Worm (Caenorhabditis elegans): ENCODE results near the gene syx-3.

The syx-3 gene

ce11 chrX:5348529-5349148 lies at the start of gene syx-3:
TSS of gene syx-3 (plus strand) at chrX:5349098.
- no peak for TF ChIP-seq flt-1 (GFP tag; IDR thresholded peaks at IDR 0.05)
- TF ChIP-seq F13C5.2 (tag; optimal IDR thresholded peaks at IDR 0.05): no peak
- no peak for TF ChIP-seq hmbx-1 (tag; optimal IDR thresholded peaks at IDR 0.05)
- TF ChIP-seq hmg-4 (GFP tag; optimal IDR thresholded peaks at IDR 0.05): no peak
- no peak for TF ChIP-seq scrt-1 (GFP tag; IDR thresholded peaks at IDR 0.05)
- TF ChIP-seq ceh-13 (GFP tag; optimal IDR thresholded peaks at IDR 0.05): no peak
- no peak for TF ChIP-seq hnd-1 (tag; optimal IDR thresholded peaks at IDR 0.05)
- TF ChIP-seq ets-7 (tag; optimal IDR thresholded peaks at IDR 0.05): no peak
- no peak for TF ChIP-seq ceh-36 (tag; optimal IDR thresholded peaks at IDR 0.05)
- TF ChIP-seq aly-1 (tag; optimal IDR thresholded peaks at IDR 0.05): no peak
- no peak for TF ChIP-seq sea-1 (GFP tag; conservative IDR thresholded peaks at IDR 0.05)
- no peak for TF ChIP-seq B0310.2 (tag; optimal IDR thresholded peaks at IDR 0.05)
- TF ChIP-seq tbx-37 (GFP tag; conservative IDR thresholded peaks at IDR 0.05): no peak
- no peak for TF ChIP-seq ama-1 (optimal IDR thresholded peaks at IDR 0.05)
- no peak for TF ChIP-seq tra-4 (tag; optimal IDR thresholded peaks at IDR 0.05)
- TF ChIP-seq tbx-11 (GFP tag; IDR thresholded peaks at IDR 0.05): no peak
- TF ChIP-seq pes-1 (GFP tag; IDR thresholded peaks at IDR 0.05): no peak

DNA sequence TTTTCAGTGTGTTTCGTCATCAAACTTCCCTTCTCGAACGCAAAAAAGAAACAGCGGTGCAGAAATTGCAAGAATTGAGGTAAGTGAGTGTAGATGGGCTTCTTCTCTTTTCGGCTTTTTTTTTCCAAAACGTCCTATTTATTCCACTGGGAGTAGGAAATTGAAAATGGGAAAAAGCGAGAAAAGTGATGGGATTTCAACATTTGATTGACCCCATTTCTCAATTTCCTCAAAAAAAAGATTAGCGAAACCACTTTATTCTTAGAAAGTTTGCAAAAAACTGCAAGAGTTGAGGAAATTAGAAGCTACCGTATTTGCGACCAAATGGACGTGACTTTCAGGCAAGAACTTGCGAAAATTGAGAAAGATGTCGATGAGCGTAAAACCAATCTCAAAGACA lies 45.4 kb upstream of the syx-3 start, which contains the start of gene ags-3:
ags-3 (minus strand) TSS at position 101 of the 400 bp plus-strand sequence.
- TF ChIP-seq tbx-37 (GFP tag; conservative IDR thresholded peaks at IDR 0.05) (no peak), tbx-11 (GFP tag; IDR thresholded peaks at IDR 0.05) (no peak), ets-7 (tag; optimal IDR thresholded peaks at IDR 0.05) (no peak)

- TF ChIP-seq B0310.2 (tag; optimal IDR thresholded peaks at IDR 0.05) (no peak), flt-1 (GFP tag; IDR thresholded peaks at IDR 0.05) (no peak), tbx-37 (GFP tag; conservative IDR thresholded peaks at IDR 0.05) (no peak), ama-1 (optimal IDR thresholded peaks at IDR 0.05) (no peak), scrt-1 (GFP tag; IDR thresholded peaks at IDR 0.05) (no peak), ets-7 (tag; optimal IDR thresholded peaks at IDR 0.05) (no peak), hmbx-1 (tag; optimal IDR thresholded peaks at IDR 0.05) (no peak), sea-1 (GFP tag; conservative IDR thresholded peaks at IDR 0.05) (no peak), aly-1 (tag; optimal IDR thresholded peaks at IDR 0.05) (no peak)
These were observed 39.3 kb upstream of the syx-3 start for ce11 chrX:5309622-5310021.

DNA sequence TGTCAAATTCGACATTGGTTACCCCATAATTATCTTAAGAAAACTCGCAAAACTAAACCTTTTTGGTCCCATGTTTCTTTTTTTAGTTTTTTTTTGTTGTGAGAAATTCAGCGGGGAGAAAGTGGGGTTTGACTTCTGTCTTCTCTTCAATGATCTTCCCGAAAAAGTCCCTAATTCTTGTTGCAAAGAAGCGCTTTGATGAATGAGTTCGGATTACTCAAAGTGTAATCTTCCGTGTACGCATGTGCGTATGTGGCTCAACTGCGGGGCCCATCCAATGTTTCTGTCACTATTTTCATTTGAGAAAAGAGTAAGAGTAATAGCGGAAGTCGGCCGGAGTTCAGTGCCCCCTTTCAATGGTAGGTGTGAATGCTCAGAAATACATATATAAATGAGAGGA lies 37.7 kb upstream of the syx-3 start:
- TF ChIP-seq B0310.2 (tag; optimal IDR thresholded peaks at IDR 0.05) (no peak), ama-1 (optimal IDR thresholded peaks at IDR 0.05) (no peak), ceh-36 (tag; optimal IDR thresholded peaks at IDR 0.05) (no peak), flt-1 (GFP tag; IDR thresholded peaks at IDR 0.05) (no peak), hmg-4 (GFP tag; optimal IDR thresholded peaks at IDR 0.05) (no peak)

ce11 chrX:5319214-5319838 lies 29.6 kb upstream of the syx-3 start:
- peak; percentile 85 for TF ChIP-seq tbx-37 (GFP tag; conservative IDR thresholded peaks at IDR 0.05)
- peak; percentile 88 for TF ChIP-seq pes-1 (GFP tag; IDR thresholded peaks at IDR 0.05)
- peak; percentile 68 for TF ChIP-seq B0310.2 (tag; optimal IDR thresholded peaks at IDR 0.05)
- peak; percentile 78 for TF ChIP-seq ceh-13 (GFP tag; optimal IDR thresholded peaks at IDR 0.05)
- peak; percentile 88 for TF ChIP-seq flt-1 (GFP tag; IDR thresholded peaks at IDR 0.05)
- peak; percentile 80 for TF ChIP-seq ceh-36 (tag; optimal IDR thresholded peaks at IDR 0.05)
- peak; percentile 64 for TF ChIP-seq tra-4 (tag; optimal IDR thresholded peaks at IDR 0.05)
- peak; percentile 79 for TF ChIP-seq F13C5.2 (tag; optimal IDR thresholded peaks at IDR 0.05)
- peak; percentile 41 for TF ChIP-seq hmbx-1 (tag; optimal IDR thresholded peaks at IDR 0.05)
- peak; percentile 23 for TF ChIP-seq ets-7 (tag; optimal IDR thresholded peaks at IDR 0.05)
- TF ChIP-seq tbx-11 (GFP tag; IDR thresholded peaks at IDR 0.05): peak; percentile 83
- peak; percentile 72 for TF ChIP-seq aly-1 (tag; optimal IDR thresholded peaks at IDR 0.05)
- no peak for TF ChIP-seq hmg-4 (GFP tag; optimal IDR thresholded peaks at IDR 0.05)
- peak; percentile 65 for TF ChIP-seq hnd-1 (tag; optimal IDR thresholded peaks at IDR 0.05)
- no peak; the same call in none of the 2 replicates for TF ChIP-seq scrt-1 (GFP tag; IDR thresholded peaks at IDR 0.05)
- TF ChIP-seq ama-1 (optimal IDR thresholded peaks at IDR 0.05): no peak
- TF ChIP-seq sea-1 (GFP tag; conservative IDR thresholded peaks at IDR 0.05): no peak; the same call in 1 of the 2 replicates

DNA sequence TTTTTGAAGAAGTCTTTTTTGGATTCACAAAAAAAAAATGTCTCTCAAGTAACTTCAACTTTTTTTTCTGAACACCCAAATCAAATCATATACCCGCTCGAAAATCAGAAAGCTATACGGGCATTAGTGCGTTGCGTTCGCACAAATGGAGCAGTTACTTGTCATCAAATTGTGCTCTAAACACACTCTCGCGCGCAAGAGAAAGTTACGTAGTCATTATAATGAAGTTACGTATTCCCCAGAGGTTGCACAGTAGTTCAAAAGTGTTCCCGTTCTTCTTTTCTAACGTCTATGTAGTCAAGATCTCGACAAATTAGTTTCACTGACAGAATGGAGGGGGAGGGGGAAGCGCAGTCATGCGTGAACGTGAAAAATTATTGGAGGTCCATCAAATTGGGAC lies 27.3 kb upstream of the syx-3 start:
- TF ChIP-seq tbx-11 (GFP tag; IDR thresholded peaks at IDR 0.05): no peak
- TF ChIP-seq hmbx-1 (tag; optimal IDR thresholded peaks at IDR 0.05): no peak
- no peak for TF ChIP-seq hnd-1 (tag; optimal IDR thresholded peaks at IDR 0.05)
- no peak for TF ChIP-seq tra-4 (tag; optimal IDR thresholded peaks at IDR 0.05)

DNA sequence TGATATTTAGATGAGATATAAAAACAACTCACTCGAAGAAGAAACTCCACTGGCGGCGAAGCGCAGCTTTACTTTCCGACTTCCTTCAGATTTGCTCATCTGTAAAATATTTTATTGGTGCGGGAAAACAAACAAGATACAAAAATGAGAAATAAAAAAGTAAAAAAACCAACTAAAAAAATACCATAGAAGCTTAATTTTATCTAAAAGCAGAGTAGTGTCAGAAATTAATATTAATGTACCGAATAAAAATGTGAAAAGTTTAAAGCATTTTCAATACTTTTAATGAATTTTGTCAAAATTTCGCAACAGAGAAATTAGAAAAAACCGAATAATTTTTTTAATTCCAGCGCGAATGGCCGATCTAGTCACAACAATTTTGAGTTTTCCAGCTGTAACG lies 25.6 kb upstream of the syx-3 start, which contains the start of gene sto-2:
sto-2 (minus strand) TSS at position 101 of the 400 bp plus-strand sequence.
- no peak for TF ChIP-seq aly-1 (tag; optimal IDR thresholded peaks at IDR 0.05)
- no peak for TF ChIP-seq ets-7 (tag; optimal IDR thresholded peaks at IDR 0.05)
- TF ChIP-seq ama-1 (optimal IDR thresholded peaks at IDR 0.05): no peak

- TF ChIP-seq pes-1 (GFP tag; IDR thresholded peaks at IDR 0.05) (no peak), ceh-36 (tag; optimal IDR thresholded peaks at IDR 0.05) (no peak), aly-1 (tag; optimal IDR thresholded peaks at IDR 0.05) (no peak), tbx-11 (GFP tag; IDR thresholded peaks at IDR 0.05) (no peak), F13C5.2 (tag; optimal IDR thresholded peaks at IDR 0.05) (no peak)
These were observed 19.7 kb upstream of the syx-3 start, which contains the start of gene C26B9.5 for ce11 chrX:5329236-5329635. TSS of gene C26B9.5 (plus strand) at chrX:5329479.
